Worm (Caenorhabditis elegans) whole organism, dauer: Measurements from ENCODE around the gene Y110A2AL.1.

ENCODE experiments used
- unc-62 ChIP-seq: sonication (generic microtip); optimal IDR thresholded peaks from 2 replicates; lab custom pipeline; 2017; ENCODE audit warnings: missing biosample characterization, missing genetic modification reagents, missing genetic modification characterization

The Y110A2AL.1 gene

DNA sequence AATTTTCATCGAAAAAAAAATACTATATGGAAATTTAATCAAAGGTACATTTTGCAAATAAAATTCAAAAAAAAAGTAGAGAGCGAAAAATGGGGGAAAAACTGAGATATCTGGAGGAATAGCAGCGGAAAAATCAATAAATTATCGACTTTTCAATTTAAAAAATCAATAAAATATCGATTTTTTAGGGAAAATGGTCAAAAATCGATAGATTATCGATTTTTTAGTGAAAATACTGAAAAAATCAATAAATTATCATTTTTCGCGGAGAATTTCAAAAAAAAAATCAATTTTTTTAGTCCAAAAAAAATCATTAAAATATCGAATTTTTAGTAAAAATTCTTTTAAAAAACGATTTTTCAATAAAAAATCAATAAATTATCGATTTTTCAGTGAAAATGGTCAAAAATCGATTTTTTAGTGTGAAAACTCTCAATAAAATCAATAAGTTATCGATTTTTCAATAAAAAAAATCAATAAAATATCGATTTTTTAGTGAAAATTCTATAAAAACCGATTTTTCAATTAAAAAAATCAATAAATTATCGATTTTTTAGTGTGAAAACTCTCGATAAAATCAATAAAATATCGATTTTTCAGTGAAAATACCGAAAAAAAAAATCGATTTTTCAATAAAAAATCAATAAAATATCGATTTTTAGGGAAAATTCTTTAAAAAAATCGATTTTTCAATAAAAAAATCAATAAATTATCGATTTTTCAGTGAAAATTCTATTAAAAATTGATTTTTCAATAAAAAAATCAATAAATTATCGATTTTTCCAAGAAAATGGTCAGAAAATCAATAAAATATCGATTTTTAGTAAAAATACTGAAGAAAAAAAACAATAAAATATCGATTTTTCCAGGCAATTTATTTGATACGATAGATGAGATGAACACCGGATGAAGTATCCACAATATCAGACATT is 10.9 kb downstream of the Y110A2AL.1 start:
- no peak for TF ChIP-seq unc-62 (GFP tag; lab: Kevin White, UChicago)

DNA sequence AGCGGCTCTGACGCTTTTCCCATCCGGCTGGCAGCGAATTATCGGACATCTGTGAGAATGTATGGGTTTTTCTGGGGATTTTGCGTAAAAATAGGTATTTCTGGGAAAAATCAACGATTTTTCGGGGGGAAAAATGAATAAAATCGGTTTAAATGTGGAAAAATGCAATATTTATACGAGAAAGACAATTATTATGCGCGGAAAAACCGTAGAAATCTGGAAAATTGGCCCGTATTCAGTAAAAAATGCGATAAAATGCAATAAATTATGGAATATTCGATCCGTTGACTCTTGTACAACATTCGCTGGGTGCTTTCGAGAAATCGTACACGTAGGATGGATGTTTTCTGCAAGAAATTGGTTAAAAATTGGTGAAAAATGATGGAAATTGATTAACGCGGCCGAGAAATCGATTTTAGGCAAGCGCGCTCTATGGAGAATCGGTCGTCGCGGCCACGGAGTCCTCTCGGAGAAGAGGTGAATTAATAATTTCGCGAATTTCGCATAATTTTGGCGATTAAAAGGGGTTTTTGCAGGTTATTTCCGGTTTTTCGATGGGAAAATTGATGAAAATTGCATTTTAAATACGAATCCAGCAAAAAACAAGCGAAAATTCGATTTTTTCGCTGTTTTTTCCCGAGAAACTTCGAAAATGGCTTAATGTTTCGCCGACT is 14.2 kb downstream of the Y110A2AL.1 start, which contains the start of gene pinn-1:
TSS of gene pinn-1 (minus strand) at position 51 of the 674 bp plus-strand sequence.
- TF ChIP-seq unc-62 (GFP tag; lab: Kevin White, UChicago): no peak

DNA sequence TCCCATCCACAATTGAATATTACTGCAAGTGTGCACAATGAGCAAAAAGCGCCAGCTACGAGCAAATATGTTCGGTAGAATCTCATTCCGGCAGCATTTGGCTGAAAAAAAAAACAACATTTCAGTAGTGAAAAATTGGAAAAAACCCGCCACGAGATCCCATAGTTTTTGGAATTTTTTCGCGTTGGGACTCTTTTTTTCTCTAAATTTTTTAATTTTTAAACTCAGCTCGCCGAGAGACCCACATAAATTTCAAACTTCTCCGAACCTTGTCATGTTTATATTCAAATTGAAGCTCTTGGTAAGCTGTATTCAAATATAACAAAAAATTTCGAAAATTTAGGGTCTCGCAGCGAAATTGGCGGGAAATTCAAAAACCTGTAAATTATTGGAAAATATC is 19.4 kb downstream of the Y110A2AL.1 start, which contains the start of gene sqv-2:
TSS of gene sqv-2 (minus strand) at position 101 of the 400 bp plus-strand sequence.
- TF ChIP-seq unc-62 (GFP tag; lab: Kevin White, UChicago): no peak

DNA sequence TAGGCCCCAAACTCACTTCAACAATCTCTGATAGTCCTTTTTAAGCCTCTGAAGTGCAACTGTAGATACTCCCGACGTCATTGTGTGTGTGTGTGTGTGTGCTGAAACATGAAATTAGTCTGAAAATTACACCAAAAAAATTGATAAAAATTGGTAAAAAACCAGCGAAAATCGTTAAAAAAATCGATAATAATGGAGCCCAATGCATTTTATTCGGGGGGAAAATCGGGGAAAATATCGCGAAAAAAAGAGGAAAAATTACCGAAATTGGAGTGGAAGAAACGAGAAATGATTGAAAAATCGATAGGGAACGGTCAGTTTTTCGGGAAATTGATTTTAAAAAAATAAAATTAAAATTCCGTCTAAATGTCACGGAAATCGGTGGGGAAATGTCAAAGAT is 25.3 kb downstream of the Y110A2AL.1 start, which contains the start of gene ubc-26:
TSS of gene ubc-26 (minus strand) at position 101 of the 400 bp plus-strand sequence.
- no peak for TF ChIP-seq unc-62 (GFP tag; lab: Kevin White, UChicago)

DNA sequence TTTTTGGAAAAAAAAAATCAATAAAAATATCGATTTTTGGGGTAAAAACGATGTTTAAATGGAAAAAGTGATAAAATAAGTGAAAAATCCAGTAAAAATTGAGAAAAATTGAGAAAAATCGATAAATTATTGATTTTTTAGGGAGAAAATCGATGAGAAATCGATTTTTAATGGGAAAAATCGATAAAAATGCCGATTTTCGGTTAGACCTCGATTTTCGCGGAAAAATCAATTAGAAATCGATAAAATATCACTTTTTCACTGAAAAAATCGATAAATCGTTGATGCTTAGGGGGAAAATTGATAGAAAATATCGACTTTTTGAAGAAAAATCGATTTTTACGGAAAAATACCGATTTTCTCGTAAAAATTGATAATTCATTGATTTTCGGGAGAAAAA is 26.3 kb downstream of the Y110A2AL.1 start:
- TF ChIP-seq unc-62 (GFP tag; lab: Kevin White, UChicago): no peak

DNA sequence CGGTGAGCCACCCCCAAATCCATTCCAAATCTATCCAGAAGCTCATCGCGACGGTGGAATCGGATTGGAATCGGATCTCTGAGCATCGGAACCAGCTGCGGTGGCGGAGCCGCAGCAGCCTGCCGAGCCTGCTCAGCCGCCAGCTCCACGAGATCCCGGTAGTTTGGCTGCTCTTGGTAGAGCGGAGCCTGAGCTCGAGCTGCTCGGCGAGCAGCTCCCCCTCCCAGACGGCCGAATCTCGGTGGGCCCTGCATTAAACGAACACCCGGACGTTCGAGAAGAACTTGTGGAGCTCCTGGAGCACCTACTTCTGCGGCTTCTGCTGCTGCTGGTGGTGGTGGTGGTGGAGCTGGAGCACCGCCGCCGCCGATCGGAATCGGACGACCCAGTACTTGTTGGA is 28.8 kb downstream of the Y110A2AL.1 start:
- no peak for TF ChIP-seq unc-62 (GFP tag; lab: Kevin White, UChicago)

DNA sequence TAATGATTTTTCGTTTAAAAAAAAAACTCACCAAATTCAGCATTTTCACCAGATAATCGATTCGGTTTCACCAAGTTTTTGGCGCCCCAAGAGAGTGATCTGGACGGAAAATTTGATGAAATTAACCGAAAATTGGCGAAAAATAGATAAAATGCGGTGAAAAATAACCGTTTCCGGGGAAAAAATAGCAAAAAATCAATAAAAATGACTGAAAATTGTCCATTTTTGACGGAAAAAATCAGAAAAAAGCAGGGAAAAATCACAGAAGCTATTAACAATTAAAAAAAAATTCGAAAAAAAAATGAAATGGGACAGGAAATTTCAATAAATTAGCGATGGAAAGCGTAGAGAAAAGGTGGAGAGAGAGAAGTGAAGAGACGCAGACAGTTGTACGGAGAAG is 38.6 kb downstream of the Y110A2AL.1 start, which contains the start of gene ubc-15:
TSS of gene ubc-15 (minus strand) at position 101 of the 400 bp plus-strand sequence.
- TF ChIP-seq unc-62 (GFP tag; lab: Kevin White, UChicago): no peak

DNA sequence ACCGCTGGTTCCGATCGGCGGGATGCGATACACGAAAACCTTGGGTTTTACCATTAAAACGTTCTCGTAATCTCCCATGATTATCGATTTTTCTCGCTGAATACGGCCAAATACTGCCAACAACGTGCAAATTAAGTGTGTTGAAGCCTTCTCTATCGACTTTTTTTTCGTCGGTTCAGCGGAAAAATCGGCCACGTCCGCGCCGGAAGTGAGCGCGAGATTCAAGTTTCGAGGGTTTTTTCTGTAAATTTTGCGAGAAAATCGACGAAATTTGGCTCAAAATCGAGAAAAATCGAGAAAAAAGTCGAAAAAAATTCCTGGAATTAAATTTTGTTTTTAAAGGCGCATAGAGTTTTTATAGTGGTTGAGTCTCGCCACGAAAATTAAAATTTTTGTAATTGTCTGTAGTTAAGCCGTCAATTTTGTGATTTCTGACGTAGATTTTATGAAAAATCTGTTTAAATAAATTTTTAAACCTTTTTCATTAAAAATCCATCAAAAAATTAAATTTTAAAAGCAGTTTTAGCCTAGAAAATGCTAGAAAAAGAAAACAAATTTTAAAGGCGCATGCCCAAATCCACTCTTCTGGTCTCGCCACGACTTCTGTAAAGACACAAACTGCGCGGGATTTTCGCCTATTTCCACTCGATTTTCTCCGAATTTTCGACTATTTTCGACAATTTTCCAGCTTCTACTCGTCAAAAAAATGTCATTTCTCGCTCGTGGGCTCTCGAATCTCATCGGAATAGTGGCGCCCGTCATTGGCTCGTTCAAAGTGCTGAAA is 44.4 kb downstream of the Y110A2AL.1 start, which contains the start of the genes ncap-1 and Y110A2AR.1:
TSS of gene ncap-1 (minus strand) at position 241 of the 784 bp plus-strand sequence.
TSS of gene Y110A2AR.1 (plus strand) at position 637 of the 784 bp plus-strand sequence.
- TF ChIP-seq unc-62 (GFP tag; lab: Kevin White, UChicago): no peak

DNA sequence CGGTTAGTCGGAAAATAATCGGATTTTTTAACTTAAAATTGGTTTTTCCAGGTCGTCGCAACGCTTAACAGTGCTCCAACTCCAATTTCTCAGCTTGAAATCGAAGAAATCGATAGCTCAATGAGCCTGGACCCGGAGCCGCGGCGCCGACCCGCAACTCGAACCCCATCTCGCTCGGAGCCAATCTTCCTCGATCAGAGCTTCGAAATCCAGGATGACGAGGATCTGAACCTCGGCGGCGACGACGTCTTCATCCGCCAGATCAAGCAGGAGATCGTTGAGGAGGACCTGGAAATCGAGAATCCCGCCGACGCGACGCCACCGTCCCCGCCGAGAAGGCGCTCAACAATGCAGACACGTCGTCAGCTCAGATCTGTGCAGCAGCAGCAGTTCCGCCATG is 45.3 kb downstream of the Y110A2AL.1 start:
- no peak for TF ChIP-seq unc-62 (GFP tag; lab: Kevin White, UChicago)

DNA sequence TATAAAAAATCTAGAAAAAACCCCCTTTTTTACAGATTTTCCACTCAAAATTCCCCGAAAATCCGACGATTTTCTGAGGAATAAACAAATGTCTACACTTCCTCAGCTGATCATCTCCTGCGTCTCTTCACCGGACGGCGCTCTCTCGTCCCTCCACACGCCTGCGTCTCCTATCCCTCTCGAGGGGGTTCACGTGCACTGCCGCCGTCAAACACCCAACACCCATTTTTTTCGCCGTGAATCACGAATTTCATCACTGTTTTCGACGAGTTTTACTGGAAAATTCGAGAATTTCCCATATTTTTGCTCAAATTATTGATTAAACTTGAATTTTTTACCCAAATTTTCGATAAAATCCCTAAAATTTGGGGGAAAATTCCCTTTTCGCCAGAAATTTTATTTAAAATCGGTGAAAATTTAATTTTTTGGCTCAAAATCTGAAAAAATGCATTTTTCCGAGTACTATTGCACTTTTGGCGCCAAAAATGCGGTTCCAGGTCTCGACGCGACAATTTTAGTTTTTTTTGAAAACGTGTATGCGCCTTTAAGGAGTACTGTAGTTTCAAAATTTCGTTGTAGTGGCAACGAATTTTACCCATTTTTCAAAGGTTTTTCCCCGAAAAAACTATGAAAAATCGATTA is 46.0 kb downstream of the Y110A2AL.1 start:
- no peak for TF ChIP-seq unc-62 (GFP tag; lab: Kevin White, UChicago)

DNA sequence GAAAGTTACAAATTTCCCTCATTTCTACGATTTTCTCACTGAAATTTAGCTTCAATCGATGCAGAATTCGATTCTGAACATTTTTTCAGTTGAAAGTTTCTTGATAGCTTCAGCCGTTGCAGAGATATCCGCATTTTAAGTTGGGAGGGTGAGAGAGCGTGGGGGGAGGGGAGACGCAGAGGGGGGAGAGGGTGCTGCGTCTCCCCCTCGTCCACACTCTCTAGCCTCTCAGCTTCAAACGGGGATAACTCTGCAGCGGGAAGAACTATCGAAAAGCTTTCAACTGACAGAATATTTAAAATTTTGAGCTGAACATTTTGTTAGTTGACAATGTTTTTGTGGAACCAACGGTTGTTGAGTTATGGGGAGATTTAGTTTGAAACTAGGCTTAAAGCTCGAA is 47.0 kb downstream of the Y110A2AL.1 start:
- TF ChIP-seq unc-62 (GFP tag; lab: Kevin White, UChicago): no peak

DNA sequence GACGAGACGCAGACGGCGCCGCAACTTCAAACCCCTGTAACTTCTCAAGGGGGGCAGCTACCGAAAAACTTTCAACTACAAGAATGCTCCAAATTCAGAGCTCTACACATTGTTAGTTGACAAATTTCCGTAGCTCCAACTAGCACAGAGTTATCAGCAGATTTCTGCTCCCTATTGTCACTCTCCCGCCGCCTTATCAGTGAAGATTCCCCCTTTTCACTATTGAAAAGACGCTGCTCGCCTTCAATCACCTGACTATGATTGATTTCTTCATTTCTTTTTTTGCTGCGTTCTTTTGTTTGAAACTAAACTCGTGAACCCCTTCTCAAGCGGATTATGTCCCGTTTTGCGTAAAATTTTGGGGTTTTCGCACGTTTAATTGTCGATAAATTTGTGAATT is 47.5 kb downstream of the Y110A2AL.1 start:
- no peak for TF ChIP-seq unc-62 (GFP tag; lab: Kevin White, UChicago)

DNA sequence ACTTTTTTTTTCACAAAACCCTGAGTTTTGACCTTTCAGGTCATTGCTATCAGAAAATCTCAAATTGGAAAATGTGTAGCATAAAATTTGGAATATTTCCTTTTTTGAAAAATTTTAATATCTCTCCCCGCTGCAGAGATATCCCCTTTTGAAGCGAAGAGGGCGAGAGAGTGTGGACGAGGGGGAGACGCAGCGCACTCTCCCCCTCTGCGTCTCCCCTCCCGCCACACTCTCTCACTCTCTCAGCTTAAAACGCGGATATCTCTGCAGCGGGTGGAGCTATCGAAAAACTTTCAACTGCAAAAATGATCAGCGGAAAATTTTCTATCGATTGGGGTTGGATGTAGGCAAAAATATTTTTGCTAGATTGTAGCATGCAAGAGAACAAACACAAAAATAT is 47.9 kb downstream of the Y110A2AL.1 start:
- TF ChIP-seq unc-62 (GFP tag; lab: Kevin White, UChicago): no peak

DNA sequence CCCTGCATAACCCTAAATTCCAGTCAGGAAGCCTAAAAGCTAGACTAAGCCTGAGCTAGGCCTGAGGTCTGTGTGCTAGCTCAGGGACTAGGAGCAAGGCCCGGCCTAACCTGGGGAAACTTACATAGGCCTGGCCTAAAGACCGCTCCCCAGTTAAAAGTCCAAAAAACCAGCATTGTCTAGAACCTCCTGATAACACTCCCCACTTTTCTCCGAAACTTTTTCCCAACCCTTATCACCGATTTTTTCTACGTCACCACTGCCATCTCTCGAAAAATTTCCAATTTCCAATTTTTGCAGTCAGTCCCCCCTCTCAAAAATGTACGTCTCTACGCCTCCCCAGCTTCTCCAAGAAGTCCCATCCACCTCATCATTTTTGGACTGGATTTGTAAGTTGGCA is 48.7 kb downstream of the Y110A2AL.1 start, which contains the start of gene ZK355.2:
TSS of gene ZK355.2 (plus strand) at position 301 of the 400 bp plus-strand sequence.
- no peak for TF ChIP-seq unc-62 (GFP tag; lab: Kevin White, UChicago)
